Fruit fly (Drosophila melanogaster) whole organism, prepupa: ENCODE data around the gene net.

Source experiments
- Blimp-1 ChIP-seq: fragments of 200-800 bp; sonication (Bioruptor generic); optimal IDR thresholded peaks from 3 replicates; lab custom pipeline; 2017; ENCODE audit warnings: missing biosample characterization, missing genetic modification characterization, mild to moderate bottlenecking, moderate library complexity, missing genetic modification reagents
- CG15336 ChIP-seq: fragments of 200-800 bp; sonication (Bioruptor generic); IDR thresholded peaks from 2 replicates; pipeline ENCODE4 v1.3.6; 2022; ENCODE audit warnings: missing biosample characterization, missing genetic modification characterization
- CG1621 ChIP-seq: fragments of 200-800 bp; sonication (Bioruptor generic); optimal IDR thresholded peaks from 3 replicates; lab custom pipeline; 2018; ENCODE audit warnings: missing biosample characterization, mild to moderate bottlenecking, missing genetic modification characterization
- CG16779 ChIP-seq: fragments of 200-800 bp; sonication (Bioruptor generic); optimal IDR thresholded peaks from 3 replicates; lab custom pipeline; 2017; ENCODE audit warnings: missing biosample characterization, mild to moderate bottlenecking, missing genetic modification characterization
- CG3032 ChIP-seq: fragments of 200-800 bp; optimal IDR thresholded peaks from 2 replicates; lab custom pipeline; 2019; ENCODE audit warnings: missing biosample characterization, mild to moderate bottlenecking, missing genetic modification characterization, moderate library complexity
- CG31627 ChIP-seq: fragments of 200-800 bp; sonication (Bioruptor generic); optimal IDR thresholded peaks from 3 replicates; lab custom pipeline; 2016; ENCODE audit warnings: missing biosample characterization, missing genetic modification characterization
- CG32006 ChIP-seq: fragments of 200-800 bp; sonication (Bioruptor generic); optimal IDR thresholded peaks from 3 replicates; lab custom pipeline; 2017; ENCODE audit warnings: missing biosample characterization, mild to moderate bottlenecking, missing genetic modification characterization
- CG3919 ChIP-seq: fragments of 200-800 bp; sonication (Bioruptor generic); optimal IDR thresholded peaks from 3 replicates; lab custom pipeline; 2016; ENCODE audit warnings: missing biosample characterization, missing genetic modification characterization
- CG4318 ChIP-seq: fragments of 200-800 bp; sonication (Bioruptor generic); optimal IDR thresholded peaks from 3 replicates; lab custom pipeline; 2017; ENCODE audit warnings: missing biosample characterization, mild to moderate bottlenecking, missing genetic modification characterization
- CG6163 ChIP-seq: fragments of 200-800 bp; sonication (Bioruptor generic); IDR thresholded peaks from 3 replicates; pipeline ENCODE4 v1.3.6; 2022; ENCODE audit warnings: missing biosample characterization, missing genetic modification characterization
- CG6854 ChIP-seq: fragments of 200-800 bp; sonication (Bioruptor generic); optimal IDR thresholded peaks from 2 replicates; lab custom pipeline; 2017; ENCODE audit warnings: missing biosample characterization, mild to moderate bottlenecking, missing genetic modification characterization
- CG8119 ChIP-seq: fragments of 200-800 bp; sonication (Bioruptor generic); IDR thresholded peaks from 3 replicates; pipeline ENCODE4 v1.3.6; 2022; ENCODE audit warnings: missing biosample characterization, missing genetic modification characterization
- CG8319 ChIP-seq: fragments of 200-800 bp; sonication (Bioruptor generic); optimal IDR thresholded peaks from 3 replicates; lab custom pipeline; 2016; ENCODE audit warnings: missing biosample characterization, missing genetic modification characterization
- CG8632 ChIP-seq: fragments of 200-800 bp; sonication (Bioruptor generic); optimal IDR thresholded peaks from 3 replicates; lab custom pipeline; 2016; ENCODE audit warnings: missing biosample characterization, missing genetic modification characterization
- CG9139 ChIP-seq: fragments of 200-800 bp; sonication (Bioruptor generic); optimal IDR thresholded peaks from 3 replicates; lab custom pipeline; 2017; ENCODE audit warnings: missing biosample characterization, mild to moderate bottlenecking, missing genetic modification characterization
- Eip78C ChIP-seq: fragments of 200-800 bp; sonication (Bioruptor generic); peaks from one replicate; lab custom pipeline; 2016; ENCODE audit warnings: missing biosample characterization, missing genetic modification characterization
- Ets96B ChIP-seq: fragments of 200-800 bp; optimal IDR thresholded peaks from 2 replicates; lab custom pipeline; 2019; ENCODE audit warnings: missing biosample characterization, mild to moderate bottlenecking, missing genetic modification characterization, moderate library complexity
- Gug ChIP-seq: fragments of 200-800 bp; sonication (Bioruptor generic); IDR thresholded peaks from 2 replicates; pipeline ENCODE4 v1.3.6; 2022; ENCODE audit warnings: missing biosample characterization, missing genetic modification characterization
- Hr4 ChIP-seq: fragments of 200-800 bp; sonication (Bioruptor generic); optimal IDR thresholded peaks from 3 replicates; lab custom pipeline; 2016; ENCODE audit warnings: missing biosample characterization, missing genetic modification characterization
- Met ChIP-seq: fragments of 200-800 bp; sonication (Bioruptor generic); optimal IDR thresholded peaks from 3 replicates; lab custom pipeline; 2016; ENCODE audit warnings: missing biosample characterization, missing genetic modification characterization
- Smox ChIP-seq: fragments of 200-800 bp; sonication (Bioruptor generic); optimal IDR thresholded peaks from 3 replicates; lab custom pipeline; 2016; ENCODE audit warnings: missing biosample characterization, missing genetic modification characterization
- Sox14 ChIP-seq: fragments of 200-800 bp; sonication (Bioruptor generic); optimal IDR thresholded peaks from 3 replicates; lab custom pipeline; 2016; ENCODE audit warnings: missing biosample characterization, missing genetic modification characterization
- Sox15 ChIP-seq: fragments of 200-800 bp; sonication (Bioruptor generic); optimal IDR thresholded peaks from 3 replicates; lab custom pipeline; 2016; ENCODE audit warnings: missing biosample characterization, missing genetic modification characterization
- acj6 ChIP-seq: fragments of 200-800 bp; sonication (Bioruptor generic); optimal IDR thresholded peaks from 3 replicates; lab custom pipeline; 2016; ENCODE audit warnings: missing biosample characterization, missing genetic modification characterization
- dsx ChIP-seq: fragments of 200-800 bp; optimal IDR thresholded peaks from 3 replicates; lab custom pipeline; 2019; ENCODE audit warnings: missing biosample characterization, mild to moderate bottlenecking, missing genetic modification characterization, moderate library complexity; ENCODE audit not compliant: poor library complexity, severe bottlenecking
- eg ChIP-seq: fragments of 200-800 bp; sonication (Bioruptor generic); IDR thresholded peaks from 3 replicates; pipeline ENCODE4 v1.3.6; 2022; ENCODE audit warnings: missing biosample characterization, missing genetic modification characterization
- esn ChIP-seq: fragments of 200-800 bp; sonication (Bioruptor generic); optimal IDR thresholded peaks from 2 replicates; lab custom pipeline; 2016; ENCODE audit warnings: missing biosample characterization, mild to moderate bottlenecking, missing genetic modification characterization, moderate library complexity
- fd85E ChIP-seq: fragments of 200-800 bp; sonication (Bioruptor generic); optimal IDR thresholded peaks from 3 replicates; lab custom pipeline; 2016; ENCODE audit warnings: missing biosample characterization, missing genetic modification characterization
- fkh ChIP-seq: fragments of 200-800 bp; sonication (Bioruptor generic); optimal IDR thresholded peaks from 3 replicates; lab custom pipeline; 2017; ENCODE audit warnings: missing biosample characterization, mild to moderate bottlenecking, missing genetic modification characterization, moderate library complexity
- lz ChIP-seq: fragments of 200-800 bp; sonication (Bioruptor generic); optimal IDR thresholded peaks from 3 replicates; lab custom pipeline; 2016; ENCODE audit warnings: missing biosample characterization, missing genetic modification characterization
- net ChIP-seq: fragments of 200-800 bp; sonication (Bioruptor generic); optimal IDR thresholded peaks from 3 replicates; lab custom pipeline; 2016; ENCODE audit warnings: missing biosample characterization, missing genetic modification characterization
- pdm3 ChIP-seq: fragments of 200-800 bp; sonication (Bioruptor generic); optimal IDR thresholded peaks from 3 replicates; lab custom pipeline; 2016; ENCODE audit warnings: missing biosample characterization, missing genetic modification characterization
- salr ChIP-seq, 2 experiments: fragments of 200-800 bp; sonication (Bioruptor generic); optimal IDR thresholded peaks; 3 replicates each; lab custom pipeline; 2016 to 2018; ENCODE audit warnings: missing biosample characterization in 2 of 2, missing genetic modification characterization in 2 of 2, mild to moderate bottlenecking in 1 of 2
- ss ChIP-seq, 2 experiments: fragments of 200-800 bp; sonication (Bioruptor generic); optimal IDR thresholded peaks; 2 replicates in 1 of 2; 3 replicates in 1 of 2; lab custom pipeline; 2017 to 2018; ENCODE audit warnings: mild to moderate bottlenecking in 2 of 2, missing biosample characterization in 2 of 2, missing genetic modification characterization in 2 of 2, moderate library complexity in 1 of 2
- svp ChIP-seq: fragments of 200-800 bp; sonication (Bioruptor generic); peaks from one replicate; lab custom pipeline; 2016; ENCODE audit warnings: missing biosample characterization, missing genetic modification characterization
- topi ChIP-seq: fragments of 200-800 bp; sonication (Bioruptor generic); optimal IDR thresholded peaks from 3 replicates; lab custom pipeline; 2016; ENCODE audit warnings: missing biosample characterization, missing genetic modification characterization
- vri ChIP-seq: fragments of 200-800 bp; sonication (Bioruptor generic); optimal IDR thresholded peaks from 3 replicates; lab custom pipeline; 2016; ENCODE audit warnings: missing biosample characterization, mild to moderate bottlenecking, missing genetic modification characterization

The net gene

dm6 chr2L:71869-72751, 15.1 kb downstream of the net start:
- TF ChIP-seq Sox15 (GFP tag; lab: Kevin White, UChicago) = no peak
- no peak for TF ChIP-seq Gug (GFP tag; lab: Robert Waterston, UW)
- TF ChIP-seq CG15336 (GFP tag; lab: Robert Waterston, UW) = peak; percentile 17; the same call in 1 of the 2 replicates
- TF ChIP-seq dsx (GFP tag; lab: Kevin White, UChicago) = peak; percentile 67
- peak; percentile 61 for TF ChIP-seq CG1621 (tag; lab: Kevin White, UChicago)
- peak; percentile 59 for TF ChIP-seq vri (GFP tag; lab: Kevin White, UChicago)
- peak; percentile 10 for TF ChIP-seq CG3919 (GFP tag; lab: Kevin White, UChicago)
- peak; percentile 22 for TF ChIP-seq CG16779 (tag; lab: Kevin White, UChicago)
- peak; percentile 16 for TF ChIP-seq CG8319 (GFP tag; lab: Kevin White, UChicago)
- TF ChIP-seq CG6163 = peak; percentile 13; the same call in 1 of the 3 replicates
- TF ChIP-seq net (GFP tag; lab: Kevin White, UChicago) = peak; percentile 7
- peak; percentile 25 for TF ChIP-seq CG6854 (GFP tag; lab: Kevin White, UChicago)
- TF ChIP-seq eg (GFP tag; lab: Robert Waterston, UW) = no peak
- TF ChIP-seq fkh (GFP tag; lab: Kevin White, UChicago) = peak; percentile 67
- no peak for TF ChIP-seq acj6
- peak in 1 of 2 experiments; percentile 53 for TF ChIP-seq ss (GFP tag; optimal IDR thresholded peaks at IDR 0.05; lab: Kevin White, UChicago)

dm6 chr2L:71457-71856, 15.7 kb downstream of the net start, which contains the start of gene galectin:
Gene galectin, plus strand, starts transcription at chr2L:71757.
- TF ChIP-seq topi = no peak
- TF ChIP-seq vri (GFP tag; lab: Kevin White, UChicago) = peak; percentile 5

- TF ChIP-seq acj6 (no peak), Hr4 (GFP tag; lab: Kevin White, UChicago) (no peak), dsx (GFP tag; lab: Kevin White, UChicago) (no peak), CG16779 (tag; lab: Kevin White, UChicago) (no peak), Sox14 (GFP tag; lab: Kevin White, UChicago) (peak; percentile 24), CG31627 (no peak), CG3032 (tag; lab: Kevin White, UChicago) (no peak), vri (GFP tag; lab: Kevin White, UChicago) (peak; percentile 66), CG9139 (GFP tag; lab: Kevin White, UChicago) (no peak)
Measured at dm6 chr2L:69560-69959, 17.6 kb downstream of the net start.

dm6 chr2L:67279-67657, 19.9 kb downstream of the net start:
- TF ChIP-seq CG6163 = peak; percentile 29; the same call in 1 of the 3 replicates
- 0 out of 3 replicates have a peak, but pooled peaks have one; percentile 13 for TF ChIP-seq eg (GFP tag; lab: Robert Waterston, UW)
- TF ChIP-seq svp (GFP tag; lab: Kevin White, UChicago) = no peak

dm6 chr2L:66369-67278, 20.6 kb downstream of the net start, which contains the start of gene dbr:
Gene dbr, plus strand, starts transcription at chr2L:66482.
- TF ChIP-seq esn (peak; percentile 33), CG15336 (GFP tag; lab: Robert Waterston, UW) (peak; percentile 67), pdm3 (GFP tag; lab: Kevin White, UChicago) (peak; percentile 42), CG32006 (peak; percentile 62), Hr4 (GFP tag; lab: Kevin White, UChicago) (no peak), svp (GFP tag; lab: Kevin White, UChicago) (no peak), CG4318 (no peak), Gug (GFP tag; lab: Robert Waterston, UW) (peak; percentile 49; the same call in 1 of the 2 replicates), lz (no peak), acj6 (no peak), CG6854 (GFP tag; lab: Kevin White, UChicago) (peak; percentile 27), topi (peak; percentile 19), fd85E (GFP tag; lab: Kevin White, UChicago) (peak; percentile 43), CG8632 (peak; percentile 23), Ets96B (peak; percentile 52), Blimp-1 (GFP tag; lab: Kevin White, UChicago) (peak; percentile 10), CG9139 (GFP tag; lab: Kevin White, UChicago) (peak; percentile 60), Smox (GFP tag; lab: Kevin White, UChicago) (no peak), Eip78C (GFP tag; lab: Kevin White, UChicago) (peak; percentile 78), CG8119 (peak; percentile 77), Sox15 (GFP tag; lab: Kevin White, UChicago) (no peak), Met (GFP tag; lab: Kevin White, UChicago) (peak; percentile 30), salr (GFP tag; optimal IDR thresholded peaks at IDR 0.05; lab: Kevin White, UChicago) (peak; percentile 48 to 62)
